Worm (Caenorhabditis elegans) whole organism, midembryonic: ENCODE data around the gene R09E10.1.

ENCODE experiments used
- flt-1 ChIP-seq: fragments of 200-800 bp; sonication (Bioruptor generic); IDR thresholded peaks from 2 replicates; pipeline ENCODE4 v1.3.6; 2022; ENCODE audit warnings: missing genetic modification characterization, missing compliant biosample characterization
- klf-2 ChIP-seq: fragments of 200-800 bp; sonication (Bioruptor generic); conservative IDR thresholded peaks from 2 replicates; pipeline ENCODE4 v1.3.6; 2022; ENCODE audit warnings: missing genetic modification reagents, missing genetic modification characterization, missing compliant biosample characterization
- tab-1 ChIP-seq: fragments of 200-800 bp; sonication (Bioruptor generic); IDR thresholded peaks from 2 replicates; pipeline ENCODE4 v1.3.6; 2022; ENCODE audit warnings: missing genetic modification characterization, missing compliant biosample characterization
- ztf-29 ChIP-seq: fragments of 200-800 bp; sonication (Bioruptor generic); IDR thresholded peaks from 2 replicates; pipeline ENCODE4 v1.3.6; 2022; ENCODE audit warnings: missing genetic modification reagents, missing genetic modification characterization, missing compliant biosample characterization

DNA sequence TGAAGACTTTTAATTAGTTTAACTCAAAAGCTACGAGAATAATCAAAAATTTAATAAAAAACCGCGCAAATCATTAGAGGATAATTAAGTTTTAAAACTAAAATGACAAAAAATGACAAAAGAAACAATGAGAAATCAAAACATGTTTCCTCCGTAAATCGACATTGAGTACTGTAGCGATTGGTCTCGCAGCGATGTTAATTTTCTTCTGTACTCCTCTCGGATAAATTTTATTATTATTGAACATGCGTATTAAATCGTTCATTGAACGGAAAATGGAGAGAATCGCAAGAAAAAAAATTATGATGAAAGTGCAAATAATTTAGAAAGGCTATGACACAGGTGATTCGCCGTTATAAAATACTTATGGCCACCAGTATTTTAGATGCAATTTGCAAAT, 37.2 kb downstream of the R09E10.1 start:
- TF ChIP-seq tab-1: no peak
- TF ChIP-seq flt-1 (GFP tag; lab: Robert Waterston, UW): no peak
- no peak for TF ChIP-seq klf-2
- TF ChIP-seq ztf-29 (GFP tag; lab: Robert Waterston, UW): no peak
